Worm (Caenorhabditis elegans): ENCODE data around the gene F17C11.6.

The F17C11.6 gene

DNA sequence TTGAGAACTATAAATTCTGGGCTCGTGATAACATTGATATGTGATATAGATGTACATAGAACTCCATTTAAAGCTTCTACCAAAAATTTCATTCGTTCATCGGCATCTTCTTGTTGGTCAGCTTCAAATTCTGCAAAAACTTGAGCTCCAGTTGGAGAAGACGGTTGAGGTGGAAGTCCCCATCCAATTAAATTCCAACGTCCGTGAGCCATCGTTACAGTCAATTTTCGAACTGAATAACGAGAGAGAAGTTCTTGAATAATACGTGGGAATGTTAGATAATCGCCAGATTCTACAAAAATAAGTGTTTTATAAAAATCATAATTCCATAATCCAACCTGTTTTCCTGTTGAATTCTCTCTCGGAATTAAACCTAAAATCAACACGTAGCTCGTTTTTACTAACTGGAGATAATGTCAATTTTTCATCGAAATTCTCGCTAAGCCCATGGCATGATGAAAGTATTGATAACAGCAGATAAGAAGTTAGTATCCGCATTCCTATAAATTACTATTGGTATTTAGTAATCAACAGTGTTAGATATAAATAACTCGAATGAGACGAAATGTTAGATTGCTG is 3.5 kb downstream of the F17C11.6 start, which contains the start of gene pigt-1 (continued):
- no peak for TF ChIP-seq elt-3 (tag; optimal IDR thresholded peaks at IDR 0.05)
- TF ChIP-seq irx-1 (tag; optimal IDR thresholded peaks at IDR 0.05), result no peak
- no peak for TF ChIP-seq hlh-17 (GFP tag; optimal IDR thresholded peaks at IDR 0.05; ENCODE audit: borderline replicate concordance)
- no peak for TF ChIP-seq rnt-1 (tag; optimal IDR thresholded peaks at IDR 0.05)
- TF ChIP-seq mab-9 (GFP tag; IDR thresholded peaks at IDR 0.05), result no peak
- no peak for TF ChIP-seq lin-35 (GFP tag; optimal IDR thresholded peaks at IDR 0.05)
- peak; percentile 50 for TF ChIP-seq nhr-90 (tag; optimal IDR thresholded peaks at IDR 0.05; ENCODE audit: poor library complexity)
- TF ChIP-seq lin-39 (tag; optimal IDR thresholded peaks at IDR 0.05), result no peak
- no peak for TF ChIP-seq nhr-11 (tag; optimal IDR thresholded peaks at IDR 0.05)
- no peak for TF ChIP-seq egl-27 (tag; optimal IDR thresholded peaks at IDR 0.05)
- TF ChIP-seq ces-1 (GFP tag; optimal IDR thresholded peaks at IDR 0.05), result no peak
- TF ChIP-seq unc-30 (tag; optimal IDR thresholded peaks at IDR 0.05), result no peak
- no peak for TF ChIP-seq fkh-4 (tag; optimal IDR thresholded peaks at IDR 0.05; ENCODE audit: borderline replicate concordance)
- TF ChIP-seq nhr-20 (tag; optimal IDR thresholded peaks at IDR 0.05), result peak; percentile 15
- TF ChIP-seq efl-1 (optimal IDR thresholded peaks at IDR 0.05), result no peak
- TF ChIP-seq efl-1 (GFP tag; optimal IDR thresholded peaks at IDR 0.05 in 1 of 2), result peak in 1 of 2 experiments; percentile 89
- peak; percentile 35 for TF ChIP-seq nhr-47 (tag; optimal IDR thresholded peaks at IDR 0.05)
- TF ChIP-seq ceh-8 (GFP tag; optimal IDR thresholded peaks at IDR 0.05), result no peak
- TF ChIP-seq ceh-63 (GFP tag; optimal IDR thresholded peaks at IDR 0.05), result no peak
- TF ChIP-seq unc-98 (GFP tag; IDR thresholded peaks at IDR 0.05), result no peak
- no peak for TF ChIP-seq swsn-7 (tag; optimal IDR thresholded peaks at IDR 0.05)
- peak in 1 of 2 experiments; percentile 22 for TF ChIP-seq lsy-2 (tag; optimal IDR thresholded peaks at IDR 0.05)
- no peak for TF ChIP-seq unc-62 (GFP tag; optimal IDR thresholded peaks at IDR 0.05)
- TF ChIP-seq unc-130 (tag; optimal IDR thresholded peaks at IDR 0.05), result no peak
- no peak for TF ChIP-seq efl-3 (GFP tag; optimal IDR thresholded peaks at IDR 0.05)
- TF ChIP-seq sup-37 (GFP tag; optimal IDR thresholded peaks at IDR 0.05), result no peak
- TF ChIP-seq lir-3 (tag; optimal IDR thresholded peaks at IDR 0.05; ENCODE audit: poor library complexity), result no peak
- TF ChIP-seq aly-2 (tag; optimal IDR thresholded peaks at IDR 0.05), result peak; percentile 44
- peak; percentile 20 for TF ChIP-seq tbx-2 (tag; optimal IDR thresholded peaks at IDR 0.05)
- no peak for TF ChIP-seq jun-1 (tag; optimal IDR thresholded peaks at IDR 0.05)

ce11 chrV:10960544-10960943 is 5.6 kb downstream of the F17C11.6 start, which contains the start of gene vps-36:
Gene vps-36 (minus strand): TSS chrV:10960669.
- TF ChIP-seq lin-14 (GFP tag; optimal IDR thresholded peaks at IDR 0.05) (peak; percentile 8), lin-35 (GFP tag; optimal IDR thresholded peaks at IDR 0.05) (peak in 1 of 2 experiments; percentile 21), blmp-1 (tag; optimal IDR thresholded peaks at IDR 0.05) (peak; percentile 40), nhr-85 (tag) (peak; percentile 69), elt-2 (tag; optimal IDR thresholded peaks at IDR 0.05) (peak; percentile 27), irx-1 (tag; optimal IDR thresholded peaks at IDR 0.05) (no peak), xbp-1 (tag; optimal IDR thresholded peaks at IDR 0.05) (no peak), nhr-28 (tag; optimal IDR thresholded peaks at IDR 0.05) (no peak), lin-15B (tag; optimal IDR thresholded peaks at IDR 0.05) (no peak), aly-2 (tag; optimal IDR thresholded peaks at IDR 0.05) (no peak)

DNA sequence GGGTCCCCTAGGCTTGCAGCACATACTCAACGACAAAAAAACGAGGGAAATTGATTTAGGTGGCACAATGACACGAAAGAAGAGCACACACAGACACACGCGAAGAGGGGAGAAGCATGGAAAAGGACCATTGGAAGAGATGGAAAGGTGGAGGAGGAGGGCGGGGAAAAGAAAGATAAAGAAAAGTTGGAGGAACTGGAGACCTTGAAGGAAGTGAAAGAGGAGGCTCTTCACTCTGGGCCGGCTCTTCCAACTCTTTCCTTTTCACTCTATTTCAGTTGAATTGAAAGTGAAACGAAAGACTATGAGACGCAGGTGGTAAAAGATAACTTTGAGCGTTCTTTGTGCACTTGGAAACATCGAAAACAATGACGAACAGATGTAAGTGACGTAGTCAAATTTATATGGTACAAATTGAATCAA is 6.5 kb downstream of the F17C11.6 start:
- TF ChIP-seq tbx-2 (tag; optimal IDR thresholded peaks at IDR 0.05), result peak; percentile 81
- TF ChIP-seq unc-130 (tag; optimal IDR thresholded peaks at IDR 0.05), result no peak
- no peak for TF ChIP-seq ceh-90 (tag; optimal IDR thresholded peaks at IDR 0.05)
- TF ChIP-seq ceh-63 (GFP tag; optimal IDR thresholded peaks at IDR 0.05), result no peak
- TF ChIP-seq unc-62 (GFP tag; optimal IDR thresholded peaks at IDR 0.05), result no peak
- TF ChIP-seq C16A3.4 (tag; optimal IDR thresholded peaks at IDR 0.05), result peak; percentile 50
- no peak for TF ChIP-seq hpl-2 (GFP tag; optimal IDR thresholded peaks at IDR 0.05)
- TF ChIP-seq aha-1 (tag; optimal IDR thresholded peaks at IDR 0.05), result no peak
- TF ChIP-seq F16B12.6 (tag; optimal IDR thresholded peaks at IDR 0.05), result no peak
- no peak for TF ChIP-seq fos-1 (tag; optimal IDR thresholded peaks at IDR 0.05)
- peak; percentile 44 for TF ChIP-seq isw-1 (GFP tag; IDR thresholded peaks at IDR 0.05)
- TF ChIP-seq nhr-12 (tag; optimal IDR thresholded peaks at IDR 0.05), result no peak
- TF ChIP-seq vab-15 (tag; optimal IDR thresholded peaks at IDR 0.05), result no peak
- TF ChIP-seq nhr-47 (tag; optimal IDR thresholded peaks at IDR 0.05), result peak; percentile 73
- no peak for TF ChIP-seq aly-2 (tag; optimal IDR thresholded peaks at IDR 0.05)
- no peak for TF ChIP-seq elt-3 (tag; optimal IDR thresholded peaks at IDR 0.05)
- TF ChIP-seq jun-1 (tag; optimal IDR thresholded peaks at IDR 0.05), result peak; percentile 15
- TF ChIP-seq nhr-85 (tag), result peak; percentile 70
- no peak for TF ChIP-seq C34B4.2 (tag; optimal IDR thresholded peaks at IDR 0.05)
- TF ChIP-seq unc-86 (tag; optimal IDR thresholded peaks at IDR 0.05), result peak; percentile 78
- TF ChIP-seq ceh-8 (GFP tag; optimal IDR thresholded peaks at IDR 0.05), result peak; percentile 74
- TF ChIP-seq fkh-8 (tag; optimal IDR thresholded peaks at IDR 0.05), result peak; percentile 69
- no peak for TF ChIP-seq unc-30 (tag; optimal IDR thresholded peaks at IDR 0.05)
- TF ChIP-seq blmp-1 (tag; optimal IDR thresholded peaks at IDR 0.05), result peak; percentile 73

All from whole organism, L1 larva.